Worm (Caenorhabditis elegans): ENCODE measurements around the gene mtre-1.

Gene mtre-1

ce11 chrII:8015483-8015938 lies 34.9 kb downstream of the mtre-1 start (continued):
- TF ChIP-seq dsc-1 (tag; optimal IDR thresholded peaks at IDR 0.05) = no peak
- TF ChIP-seq nhr-71 (tag; optimal IDR thresholded peaks at IDR 0.05) = peak; percentile 28
- peak; percentile 5; the same call in 1 of the 2 replicates for TF ChIP-seq nhr-19 (GFP tag; conservative IDR thresholded peaks at IDR 0.05)

- TF ChIP-seq ceh-63 (GFP tag; optimal IDR thresholded peaks at IDR 0.05) (no peak), lsy-2 (tag; optimal IDR thresholded peaks at IDR 0.05) (peak in 1 of 2 experiments; percentile 1), nhr-19 (GFP tag; conservative IDR thresholded peaks at IDR 0.05) (peak; percentile 51), efl-1 (optimal IDR thresholded peaks at IDR 0.05) (no peak), efl-1 (GFP tag; optimal IDR thresholded peaks at IDR 0.05 in 1 of 2) (peak in 1 of 2 experiments; percentile 68), sup-37 (GFP tag; optimal IDR thresholded peaks at IDR 0.05) (peak; percentile 34), ets-5 (GFP tag; IDR thresholded peaks at IDR 0.05) (no peak), mdl-1 (tag; optimal IDR thresholded peaks at IDR 0.05) (peak in 1 of 2 experiments; percentile 62), skn-1 (tag; optimal IDR thresholded peaks at IDR 0.05) (no peak), isw-1 (GFP tag; IDR thresholded peaks at IDR 0.05) (no peak), snpc-4 (tag; optimal IDR thresholded peaks at IDR 0.05) (no peak), ces-1 (GFP tag; optimal IDR thresholded peaks at IDR 0.05) (no peak), mef-2 (tag; optimal IDR thresholded peaks at IDR 0.05) (no peak), dsc-1 (tag; optimal IDR thresholded peaks at IDR 0.05) (no peak), egl-27 (tag; optimal IDR thresholded peaks at IDR 0.05) (no peak), efl-3 (GFP tag; optimal IDR thresholded peaks at IDR 0.05) (no peak), lin-15B (tag; optimal IDR thresholded peaks at IDR 0.05) (no peak), pqm-1 (tag; optimal IDR thresholded peaks at IDR 0.05) (no peak), C04F5.9 (tag; optimal IDR thresholded peaks at IDR 0.05) (no peak), lin-14 (GFP tag; optimal IDR thresholded peaks at IDR 0.05) (peak; percentile 33), jun-1 (tag; optimal IDR thresholded peaks at IDR 0.05) (no peak), C34B4.2 (tag; optimal IDR thresholded peaks at IDR 0.05) (no peak), pax-3 (tag; optimal IDR thresholded peaks at IDR 0.05) (no peak), lir-3 (tag; optimal IDR thresholded peaks at IDR 0.05; ENCODE audit: poor library complexity) (peak; percentile 27), unc-30 (tag; optimal IDR thresholded peaks at IDR 0.05) (no peak), hpl-2 (GFP tag; optimal IDR thresholded peaks at IDR 0.05) (no peak), tbx-2 (tag; optimal IDR thresholded peaks at IDR 0.05) (peak; percentile 17), nhr-20 (tag; optimal IDR thresholded peaks at IDR 0.05) (peak; percentile 65), tlp-1 (tag; optimal IDR thresholded peaks at IDR 0.05) (no peak), ceh-88 (GFP tag; IDR thresholded peaks at IDR 0.05) (no peak), blmp-1 (tag; optimal IDR thresholded peaks at IDR 0.05) (peak; percentile 61), unc-98 (GFP tag; IDR thresholded peaks at IDR 0.05) (no peak), swsn-7 (tag; optimal IDR thresholded peaks at IDR 0.05) (peak; percentile 21), C16A3.4 (tag; optimal IDR thresholded peaks at IDR 0.05) (peak; percentile 44), grh-1 (GFP tag; IDR thresholded peaks at IDR 0.05) (no peak), dpl-1 (GFP tag; optimal IDR thresholded peaks at IDR 0.05) (no peak), zag-1 (tag; optimal IDR thresholded peaks at IDR 0.05) (no peak), sox-4 (tag; optimal IDR thresholded peaks at IDR 0.05) (no peak), unc-86 (tag; optimal IDR thresholded peaks at IDR 0.05) (no peak), hlh-4 (tag; optimal IDR thresholded peaks at IDR 0.05) (no peak), ztf-4 (tag; optimal IDR thresholded peaks at IDR 0.05) (no peak), egl-13 (tag; optimal IDR thresholded peaks at IDR 0.05) (no peak), aha-1 (tag; optimal IDR thresholded peaks at IDR 0.05) (no peak), aly-2 (tag; optimal IDR thresholded peaks at IDR 0.05) (no peak), ceh-90 (tag; optimal IDR thresholded peaks at IDR 0.05) (no peak), nhr-76 (tag; optimal IDR thresholded peaks at IDR 0.05) (no peak), ceh-82 (tag; optimal IDR thresholded peaks at IDR 0.05) (no peak), fkh-4 (tag; optimal IDR thresholded peaks at IDR 0.05; ENCODE audit: borderline replicate concordance) (no peak)
Measured at ce11 chrII:8012071-8013031, 38.0 kb downstream of the mtre-1 start, which contains the start of gene DH11.2. Gene DH11.2 (plus strand): TSS chrII:8012816.

All from whole organism, L1 larva.